Fruit fly (Drosophila melanogaster): Measurements from ENCODE around the gene Sec15.

Sec15 gene

dm6 chr3R:21118784-21119183 lies 11.0 kb upstream of the Sec15 start, which contains the start of gene Bdbt:
Gene Bdbt, minus strand, starts transcription at chr3R:21118856.
- 0 out of 3 replicates have a peak, but pooled peaks have one; percentile 47 for TF ChIP-seq CG4496 (GFP tag; IDR thresholded peaks at IDR 0.05)
- TF ChIP-seq Ets98B (GFP tag; IDR thresholded peaks at IDR 0.05), result peak; percentile 44
- TF ChIP-seq Snoo (tag; optimal IDR thresholded peaks at IDR 0.05), result peak; percentile 5
- TF ChIP-seq CG15710 (tag; optimal IDR thresholded peaks at IDR 0.05), result peak; percentile 9
- peak; percentile 43 for TF ChIP-seq CG8301 (tag; optimal IDR thresholded peaks at IDR 0.05)
- TF ChIP-seq rn (GFP tag; IDR thresholded peaks at IDR 0.05), result no peak
- peak; percentile 45 for TF ChIP-seq CG17806 (tag; optimal IDR thresholded peaks at IDR 0.05)
- TF ChIP-seq D1 (tag; optimal IDR thresholded peaks at IDR 0.05), result no peak
- TF ChIP-seq CG13204 (GFP tag; optimal IDR thresholded peaks at IDR 0.05), result no peak
- peak; percentile 20 for TF ChIP-seq CG9948 (tag; optimal IDR thresholded peaks at IDR 0.05)

dm6 chr3R:21116057-21116456 lies 8.3 kb upstream of the Sec15 start, which contains the start of gene ppan:
Gene ppan, plus strand, starts transcription at chr3R:21116254.
- TF ChIP-seq CG8301 (tag; optimal IDR thresholded peaks at IDR 0.05), result no peak

dm6 chr3R:21112742-21113465 lies 5.1 kb upstream of the Sec15 start:
- TF ChIP-seq D1 (tag; optimal IDR thresholded peaks at IDR 0.05) (no peak), CG17806 (tag; optimal IDR thresholded peaks at IDR 0.05) (peak; percentile 77), Pif1B (GFP tag; optimal IDR thresholded peaks at IDR 0.05) (peak; percentile 78), CG32121 (GFP tag; IDR thresholded peaks at IDR 0.05) (peak; percentile 86), CG4496 (GFP tag; IDR thresholded peaks at IDR 0.05) (peak; percentile 92), Snoo (tag; optimal IDR thresholded peaks at IDR 0.05) (peak; percentile 56), CG8301 (tag; optimal IDR thresholded peaks at IDR 0.05) (peak; percentile 85), CG13204 (GFP tag; optimal IDR thresholded peaks at IDR 0.05) (no peak), rn (GFP tag; IDR thresholded peaks at IDR 0.05) (peak; percentile 38; the same call in 1 of the 2 replicates), CG10348 (GFP tag; IDR thresholded peaks at IDR 0.05) (0 out of 2 replicates have a peak, but pooled peaks have one; percentile 10), CG8159 (tag; optimal IDR thresholded peaks at IDR 0.05) (peak; percentile 61), CG9948 (tag; optimal IDR thresholded peaks at IDR 0.05) (peak; percentile 62), CG12605 (GFP tag; IDR thresholded peaks at IDR 0.05) (peak; percentile 90), gl (tag; optimal IDR thresholded peaks at IDR 0.05) (peak; percentile 8), Ets98B (GFP tag; IDR thresholded peaks at IDR 0.05) (peak; percentile 91), EcR (GFP tag; optimal IDR thresholded peaks at IDR 0.05) (no peak), fd96Ca (GFP tag; IDR thresholded peaks at IDR 0.05) (peak; percentile 88), CG15710 (tag; optimal IDR thresholded peaks at IDR 0.05) (peak; percentile 49), CG14655 (GFP tag; optimal IDR thresholded peaks at IDR 0.05) (no peak)

DNA sequence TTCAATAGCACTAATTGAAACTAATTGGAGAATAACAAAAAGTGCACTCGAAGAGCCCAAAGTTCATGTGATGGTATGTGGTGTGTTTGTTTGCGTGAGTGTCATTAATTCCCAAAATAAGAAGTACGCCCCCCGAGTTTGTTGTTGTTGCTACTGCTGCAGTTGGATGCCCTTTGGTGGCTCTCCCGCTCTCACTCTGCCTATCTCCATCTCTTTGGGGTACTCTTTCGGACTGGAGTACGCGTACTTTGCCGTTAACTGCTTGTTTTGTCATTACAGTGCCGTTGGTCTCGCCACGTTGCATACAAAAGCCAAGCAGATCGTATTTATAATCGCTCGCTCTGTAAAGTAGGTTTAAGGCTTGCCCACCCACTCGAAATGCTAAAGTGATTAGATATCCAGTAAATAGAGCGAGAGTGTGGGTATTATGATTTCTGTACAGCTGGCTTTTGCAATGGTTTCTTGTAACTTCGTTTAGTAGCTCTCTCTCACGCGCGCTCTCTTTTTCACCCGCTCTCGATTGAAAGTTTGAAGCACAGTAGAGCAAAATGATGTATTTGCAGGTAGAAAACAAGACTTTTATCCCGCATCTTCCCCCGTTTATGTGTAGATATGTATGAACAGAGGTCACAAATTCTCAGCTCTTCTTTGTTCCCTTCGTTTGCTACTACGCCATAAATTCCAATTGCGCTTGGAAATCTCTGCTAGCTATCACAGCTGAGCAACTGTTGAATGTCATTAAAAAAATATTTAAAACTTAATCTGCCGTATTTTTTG lies 4.4 kb upstream of the Sec15 start:
- 0 out of 3 replicates have a peak, but pooled peaks have one; percentile 6 for TF ChIP-seq CG4496 (GFP tag; IDR thresholded peaks at IDR 0.05)
- peak; percentile 89 for TF ChIP-seq EcR (GFP tag; optimal IDR thresholded peaks at IDR 0.05)
- no peak for TF ChIP-seq gl (tag; optimal IDR thresholded peaks at IDR 0.05)
- peak; percentile 44 for TF ChIP-seq Ets98B (GFP tag; IDR thresholded peaks at IDR 0.05)
- peak; percentile 16 for TF ChIP-seq CG17806 (tag; optimal IDR thresholded peaks at IDR 0.05)
- TF ChIP-seq fd96Ca (GFP tag; IDR thresholded peaks at IDR 0.05), result 0 out of 3 replicates have a peak, but pooled peaks have one; percentile 57
- no peak for TF ChIP-seq CG12605 (GFP tag; IDR thresholded peaks at IDR 0.05)
- peak; percentile 3 for TF ChIP-seq CG8159 (tag; optimal IDR thresholded peaks at IDR 0.05)
- peak; percentile 55 for TF ChIP-seq CG8301 (tag; optimal IDR thresholded peaks at IDR 0.05)
- 0 out of 2 replicates have a peak, but pooled peaks have one; percentile 10 for TF ChIP-seq CG32121 (GFP tag; IDR thresholded peaks at IDR 0.05)
- TF ChIP-seq CG9948 (tag; optimal IDR thresholded peaks at IDR 0.05), result peak; percentile 18

dm6 chr3R:21111046-21111480 lies 3.3 kb upstream of the Sec15 start, which contains the start of gene Rab11:
Gene Rab11, plus strand, starts transcription at chr3R:21111408.
- TF ChIP-seq CG15710 (tag; optimal IDR thresholded peaks at IDR 0.05) (peak; percentile 43), EcR (GFP tag; optimal IDR thresholded peaks at IDR 0.05) (no peak), CG8159 (tag; optimal IDR thresholded peaks at IDR 0.05) (peak; percentile 39), CG8301 (tag; optimal IDR thresholded peaks at IDR 0.05) (no peak), fd96Ca (GFP tag; IDR thresholded peaks at IDR 0.05) (no peak), CG9948 (tag; optimal IDR thresholded peaks at IDR 0.05) (no peak), CG34367 (tag; optimal IDR thresholded peaks at IDR 0.05) (peak; percentile 12)

DNA sequence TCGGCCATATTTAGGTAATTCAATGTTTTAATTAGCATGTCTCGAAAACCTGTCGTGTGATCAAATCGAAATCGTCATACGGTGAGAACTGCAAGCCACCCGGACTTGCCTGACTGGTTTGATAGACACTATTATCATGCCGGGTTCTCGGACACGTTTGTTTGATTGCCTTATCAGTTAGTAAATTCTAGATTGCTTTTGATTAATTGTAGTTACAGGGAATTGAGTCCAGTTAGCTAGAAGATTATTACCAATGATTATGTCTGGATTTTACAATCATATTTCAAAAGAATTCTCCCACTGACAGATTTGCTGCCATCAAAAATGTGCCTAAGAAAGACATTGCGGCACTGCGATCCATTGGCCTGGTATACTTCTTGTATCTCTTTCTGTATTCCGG lies 1.9 kb upstream of the Sec15 start:
- TF ChIP-seq fd96Ca (GFP tag; IDR thresholded peaks at IDR 0.05) (no peak), Ets98B (GFP tag; IDR thresholded peaks at IDR 0.05) (no peak), Pif1B (GFP tag; optimal IDR thresholded peaks at IDR 0.05) (no peak), CG34367 (tag; optimal IDR thresholded peaks at IDR 0.05) (no peak), gl (tag; optimal IDR thresholded peaks at IDR 0.05) (no peak), EcR (GFP tag; optimal IDR thresholded peaks at IDR 0.05) (no peak), D1 (tag; optimal IDR thresholded peaks at IDR 0.05) (no peak), Snoo (tag; optimal IDR thresholded peaks at IDR 0.05) (no peak), CG32121 (GFP tag; IDR thresholded peaks at IDR 0.05) (no peak), rn (GFP tag; IDR thresholded peaks at IDR 0.05) (no peak), Pif1A (GFP tag; optimal IDR thresholded peaks at IDR 0.05) (no peak), CG13204 (GFP tag; optimal IDR thresholded peaks at IDR 0.05) (no peak), CG8301 (tag; optimal IDR thresholded peaks at IDR 0.05) (no peak)

Measured in whole organism, pupa.